Fruit fly (Drosophila melanogaster) whole organism, embryonic: ENCODE results near the gene mAChR-B.

ENCODE experiments used
- Ada2b ChIP-seq: fragments of 200-800 bp; sonication (Bioruptor generic); IDR thresholded peaks from 2 replicates; pipeline ENCODE4 v1.3.6; 2022; ENCODE audit warnings: missing biosample characterization, missing genetic modification characterization
- CG11093 ChIP-seq: fragments of 200-800 bp; sonication (Bioruptor generic); IDR thresholded peaks from 3 replicates; pipeline ENCODE4 v1.3.6; 2022; ENCODE audit warnings: missing biosample characterization, missing genetic modification characterization
- CG11456 ChIP-seq: fragments of 200-800 bp; sonication (Bioruptor generic); IDR thresholded peaks from 3 replicates; pipeline ENCODE4 v1.3.6; 2022; ENCODE audit warnings: missing biosample characterization, missing genetic modification characterization
- CG11560 ChIP-seq: fragments of 200-800 bp; sonication (Bioruptor generic); IDR thresholded peaks from 3 replicates; pipeline ENCODE4 v1.3.6; 2022; ENCODE audit warnings: missing biosample characterization, missing genetic modification characterization
- CG12236 ChIP-seq: fragments of 200-800 bp; sonication (Bioruptor generic); optimal IDR thresholded peaks from 2 replicates; lab custom pipeline; 2016; ENCODE audit warnings: missing biosample characterization, missing genetic modification characterization
- CG12769 ChIP-seq: fragments of 200-800 bp; sonication (Bioruptor generic); optimal IDR thresholded peaks from 2 replicates; lab custom pipeline; 2019; ENCODE audit warnings: missing biosample characterization, mild to moderate bottlenecking, missing genetic modification characterization, moderate library complexity
- CG14965 ChIP-seq: fragments of 200-800 bp; sonication (Bioruptor generic); optimal IDR thresholded peaks from 2 replicates; lab custom pipeline; 2016; ENCODE audit warnings: missing biosample characterization, missing genetic modification characterization, borderline replicate concordance
- CG15073 ChIP-seq: fragments of 200-800 bp; sonication (Bioruptor generic); optimal IDR thresholded peaks from 2 replicates; lab custom pipeline; 2016; ENCODE audit warnings: missing biosample characterization, missing genetic modification characterization
- CG1602 ChIP-seq: fragments of 200-800 bp; sonication (Bioruptor generic); optimal IDR thresholded peaks from 3 replicates; lab custom pipeline; 2016; ENCODE audit warnings: missing biosample characterization, missing genetic modification characterization
- CG17612 ChIP-seq: fragments of 200-800 bp; sonication (Bioruptor generic); IDR thresholded peaks from 2 replicates; pipeline ENCODE4 v1.3.6; 2022; ENCODE audit warnings: missing biosample characterization, missing genetic modification characterization
- CG18011 ChIP-seq: fragments of 200-800 bp; sonication (Bioruptor generic); optimal IDR thresholded peaks from 2 replicates; lab custom pipeline; 2017; ENCODE audit warnings: missing biosample characterization, missing genetic modification characterization, mild to moderate bottlenecking, moderate library complexity, missing genotype
- CG30431 ChIP-seq: fragments of 200-800 bp; sonication (Bioruptor generic); optimal IDR thresholded peaks from 2 replicates; lab custom pipeline; 2017; ENCODE audit warnings: missing biosample characterization, missing genetic modification characterization
- CG3065 ChIP-seq: fragments of 200-800 bp; sonication (Bioruptor generic); optimal IDR thresholded peaks from 2 replicates; lab custom pipeline; 2016; ENCODE audit warnings: missing biosample characterization, missing genetic modification characterization
- CG31365 ChIP-seq: fragments of 200-800 bp; sonication (Bioruptor generic); optimal IDR thresholded peaks from 2 replicates; lab custom pipeline; 2018; ENCODE audit warnings: missing biosample characterization, mild to moderate bottlenecking, missing genetic modification characterization
- CG3407 ChIP-seq: fragments of 200-800 bp; sonication (Bioruptor generic); optimal IDR thresholded peaks from 2 replicates; lab custom pipeline; 2018; ENCODE audit warnings: missing biosample characterization, mild to moderate bottlenecking, missing genetic modification characterization
- CG4820 ChIP-seq: fragments of 200-800 bp; sonication (Bioruptor generic); optimal IDR thresholded peaks from 3 replicates; lab custom pipeline; 2016; ENCODE audit warnings: missing biosample characterization, missing genetic modification characterization
- CG6791 ChIP-seq: fragments of 200-800 bp; sonication (Bioruptor generic); IDR thresholded peaks from 3 replicates; pipeline ENCODE4 v1.3.6; 2022; ENCODE audit warnings: missing biosample characterization, missing genetic modification characterization; ENCODE audit not compliant: partially characterized antibody
- CG7271 ChIP-seq: fragments of 200-800 bp; sonication (Bioruptor generic); optimal IDR thresholded peaks from 2 replicates; lab custom pipeline; 2018; ENCODE audit warnings: missing biosample characterization, mild to moderate bottlenecking, missing genetic modification characterization, moderate library complexity
- CG8359 ChIP-seq: fragments of 200-800 bp; sonication (Bioruptor generic); optimal IDR thresholded peaks from 2 replicates; lab custom pipeline; 2017; ENCODE audit warnings: missing biosample characterization, mild to moderate bottlenecking, missing genetic modification characterization, borderline replicate concordance
- Dref ChIP-seq: fragments of 200-800 bp; sonication (Bioruptor generic); IDR thresholded peaks from 2 replicates; pipeline ENCODE4 v1.3.6; 2022; ENCODE audit warnings: missing biosample characterization, missing genetic modification characterization
- Ets65A ChIP-seq: fragments of 200-800 bp; sonication (Bioruptor generic); peaks from one replicate; lab custom pipeline; 2016; ENCODE audit warnings: missing biosample characterization, missing genetic modification characterization
- H15 ChIP-seq: fragments of 200-800 bp; sonication (Bioruptor generic); IDR thresholded peaks from 3 replicates; pipeline ENCODE4 v1.3.6; 2022; ENCODE audit warnings: missing biosample characterization, missing genetic modification characterization
- HHEX ChIP-seq: fragments of 200-800 bp; sonication (Bioruptor generic); optimal IDR thresholded peaks from 3 replicates; lab custom pipeline; 2017; ENCODE audit warnings: missing biosample characterization, mild to moderate bottlenecking, missing genetic modification characterization, missing genetic modification reagents
- HLH54F ChIP-seq: fragments of 200-800 bp; sonication (Bioruptor generic); optimal IDR thresholded peaks from 3 replicates; lab custom pipeline; 2016; ENCODE audit warnings: missing biosample characterization, missing genetic modification characterization
- HmgZ ChIP-seq: fragments of 200-800 bp; sonication (Bioruptor generic); optimal IDR thresholded peaks from 2 replicates; lab custom pipeline; 2018; ENCODE audit warnings: missing biosample characterization, mild to moderate bottlenecking, missing genetic modification characterization
- Hr51 ChIP-seq, 2 experiments: fragments of 200-800 bp; sonication (Bioruptor generic); optimal IDR thresholded peaks; 2 replicates in 1 of 2; 3 replicates in 1 of 2; lab custom pipeline; 2016 to 2018; ENCODE audit warnings: missing biosample characterization in 2 of 2, missing genetic modification characterization in 2 of 2, mild to moderate bottlenecking in 1 of 2, moderate library complexity in 1 of 2
- Mrtf ChIP-seq: fragments of 200-800 bp; sonication (Bioruptor generic); IDR thresholded peaks from 3 replicates; pipeline ENCODE4 v1.3.6; 2022; ENCODE audit warnings: missing biosample characterization, missing genetic modification characterization
- Neu2 ChIP-seq: fragments of 200-800 bp; sonication (Bioruptor generic); optimal IDR thresholded peaks from 3 replicates; lab custom pipeline; 2016; ENCODE audit warnings: missing biosample characterization, missing genetic modification characterization, borderline replicate concordance
- Nf-YB ChIP-seq: fragments of 200-800 bp; sonication (Bioruptor generic); optimal IDR thresholded peaks from 3 replicates; lab custom pipeline; 2019; ENCODE audit warnings: missing biosample characterization, mild to moderate bottlenecking, missing genetic modification characterization, moderate library complexity
- Oaz ChIP-seq: fragments of 200-800 bp; sonication (Bioruptor generic); IDR thresholded peaks from 2 replicates; pipeline ENCODE4 v1.3.6; 2022; ENCODE audit warnings: missing biosample characterization, missing genetic modification characterization
- PHDP ChIP-seq: fragments of 200-800 bp; sonication (Bioruptor generic); optimal IDR thresholded peaks from 3 replicates; lab custom pipeline; 2018; ENCODE audit warnings: missing biosample characterization, mild to moderate bottlenecking, missing genetic modification characterization, moderate library complexity
- Scr ChIP-seq: fragments of 200-800 bp; sonication (Bioruptor generic); IDR thresholded peaks from 2 replicates; pipeline ENCODE4 v1.3.6; 2022; ENCODE audit warnings: missing biosample characterization, missing genetic modification characterization; ENCODE audit not compliant: partially characterized antibody
- Side ChIP-seq: fragments of 200-800 bp; sonication (Bioruptor generic); optimal IDR thresholded peaks from 2 replicates; lab custom pipeline; 2016; ENCODE audit warnings: missing biosample characterization, missing genetic modification characterization
- ara ChIP-seq: fragments of 200-800 bp; sonication (Bioruptor generic); IDR thresholded peaks from 2 replicates; pipeline ENCODE4 v1.3.6; 2022; ENCODE audit warnings: missing biosample characterization, missing genetic modification characterization
- az2 ChIP-seq: fragments of 200-800 bp; sonication (Bioruptor generic); optimal IDR thresholded peaks from 3 replicates; lab custom pipeline; 2016; ENCODE audit warnings: missing biosample characterization, missing genetic modification characterization
- bigmax ChIP-seq: fragments of 200-800 bp; sonication (Bioruptor generic); optimal IDR thresholded peaks from 2 replicates; lab custom pipeline; 2018; ENCODE audit warnings: missing biosample characterization, mild to moderate bottlenecking, missing genetic modification characterization
- cad ChIP-seq: fragments of >200 bp; optimal IDR thresholded peaks from 2 replicates; lab custom pipeline; 2017; ENCODE audit warnings: missing biosample characterization, missing genetic modification characterization
- chif ChIP-seq, 2 experiments: fragments of 200-800 bp; sonication (Bioruptor generic); optimal IDR thresholded peaks; 3 replicates each; lab custom pipeline; 2016; ENCODE audit warnings: missing biosample characterization in 2 of 2, missing genetic modification characterization in 2 of 2
- exex ChIP-seq: fragments of 200-800 bp; sonication (Bioruptor generic); optimal IDR thresholded peaks from 4 replicates; lab custom pipeline; 2018; ENCODE audit warnings: missing biosample characterization, mild to moderate bottlenecking, missing genetic modification characterization, moderate library complexity
- gro ChIP-seq: fragments of 200-800 bp; sonication (Bioruptor generic); optimal IDR thresholded peaks from 2 replicates; lab custom pipeline; 2016; ENCODE audit warnings: missing biosample characterization, missing genetic modification characterization
- jigr1 ChIP-seq: fragments of 200-800 bp; sonication (Bioruptor generic); IDR thresholded peaks from 3 replicates; pipeline ENCODE4 v1.3.6; 2022; ENCODE audit warnings: missing biosample characterization, missing genetic modification characterization
- mam ChIP-seq: fragments of 200-800 bp; sonication (Bioruptor generic); optimal IDR thresholded peaks from 3 replicates; lab custom pipeline; 2016; ENCODE audit warnings: missing biosample characterization, missing genetic modification characterization
- mirr ChIP-seq: fragments of 200-800 bp; sonication (Bioruptor generic); optimal IDR thresholded peaks from 3 replicates; lab custom pipeline; 2018; ENCODE audit warnings: missing biosample characterization, mild to moderate bottlenecking, missing genetic modification characterization
- nom ChIP-seq: fragments of 200-800 bp; sonication (Bioruptor generic); optimal IDR thresholded peaks from 2 replicates; lab custom pipeline; 2017; ENCODE audit warnings: missing biosample characterization, missing genetic modification characterization, mild to moderate bottlenecking, moderate library complexity, missing genetic modification reagents
- pnt ChIP-seq: fragments of 200-800 bp; sonication (Bioruptor generic); optimal IDR thresholded peaks from 3 replicates; lab custom pipeline; 2016; ENCODE audit warnings: missing biosample characterization, missing genetic modification characterization
- shn ChIP-seq: fragments of 200-800 bp; sonication (Bioruptor generic); optimal IDR thresholded peaks from 3 replicates; lab custom pipeline; 2016; ENCODE audit warnings: missing biosample characterization, missing genetic modification characterization
- sisA ChIP-seq: fragments of 200-800 bp; sonication (Bioruptor generic); IDR thresholded peaks from 2 replicates; pipeline ENCODE4 v1.3.6; 2022; ENCODE audit warnings: missing biosample characterization, missing genetic modification characterization
- tap ChIP-seq: fragments of 200-800 bp; optimal IDR thresholded peaks from 3 replicates; lab custom pipeline; 2019; ENCODE audit warnings: missing biosample characterization, mild to moderate bottlenecking, missing genetic modification characterization, moderate library complexity
- twi ChIP-seq: fragments of 200-800 bp; optimal IDR thresholded peaks from 2 replicates; lab custom pipeline; 2019; ENCODE audit warnings: missing biosample characterization, mild to moderate bottlenecking, missing genetic modification characterization, moderate library complexity

Gene mAChR-B

DNA sequence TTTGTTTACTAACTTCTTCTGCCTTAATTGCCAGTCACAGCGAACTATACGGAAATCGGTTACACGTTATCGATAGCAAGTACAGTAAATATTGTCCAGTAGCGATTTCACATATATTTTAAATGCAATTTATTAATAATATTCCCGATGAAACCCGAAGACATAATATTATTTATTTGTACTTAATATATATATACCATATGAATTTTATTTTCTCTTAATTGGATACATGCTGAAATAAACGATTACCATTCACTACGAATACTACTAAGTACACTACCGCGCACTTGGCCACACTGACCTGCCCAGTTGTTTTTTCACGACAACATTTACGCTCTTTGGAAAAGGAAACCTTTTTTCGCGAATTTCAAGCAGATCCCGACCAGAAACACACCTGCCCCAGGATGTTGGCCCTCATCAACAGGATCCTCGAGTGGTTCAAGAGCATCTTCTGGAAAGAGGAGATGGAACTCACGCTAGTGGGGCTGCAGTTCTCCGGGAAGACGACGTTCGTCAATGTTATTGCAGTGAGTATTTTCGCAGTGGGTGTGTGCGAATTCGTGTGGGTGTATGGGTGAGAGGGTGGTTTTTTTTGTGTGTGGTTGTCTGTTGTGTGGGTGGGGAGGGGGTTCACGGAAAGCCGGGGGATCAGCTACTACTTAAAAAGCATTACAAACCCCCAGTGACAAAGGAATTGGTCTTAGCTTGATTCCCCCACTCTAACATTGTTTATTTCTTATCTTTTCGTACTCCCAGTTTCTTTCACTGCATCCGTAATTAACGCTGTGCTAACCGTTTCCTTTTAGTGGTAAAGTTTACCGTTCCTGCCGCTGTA lies 67.4 kb downstream of the mAChR-B start, which contains the start of the genes CG9667 and Arl8 (continued):
- TF ChIP-seq pnt (no peak), CG3407 (GFP tag; lab: Kevin White, UChicago) (peak; percentile 35), HHEX (GFP tag; lab: Kevin White, UChicago) (peak; percentile 54), CG30431 (GFP tag; lab: Kevin White, UChicago) (no peak), Oaz (GFP tag; lab: Robert Waterston, UW) (no peak; the same call in 1 of the 2 replicates), shn (GFP tag; lab: Kevin White, UChicago) (no peak), Ets65A (GFP tag; lab: Kevin White, UChicago) (peak; percentile 20), cad (GFP tag; lab: Kevin White, UChicago) (no peak), CG3065 (GFP tag; lab: Kevin White, UChicago) (peak; percentile 28), CG17612 (no peak), CG12769 (peak; percentile 56), Dref (GFP tag; lab: Robert Waterston, UW) (peak; percentile 75), Ada2b (GFP tag; lab: Robert Waterston, UW) (peak; percentile 55; the same call in 1 of the 2 replicates), tap (tag; lab: Kevin White, UChicago) (peak; percentile 59), exex (peak; percentile 49), HLH54F (GFP tag; lab: Kevin White, UChicago) (peak; percentile 16), Nf-YB (GFP tag; lab: Kevin White, UChicago) (peak; percentile 25), az2 (GFP tag; lab: Kevin White, UChicago) (peak; percentile 63), CG14965 (GFP tag; lab: Kevin White, UChicago) (no peak), CG31365 (no peak), CG15073 (GFP tag; lab: Kevin White, UChicago) (no peak), PHDP (peak; percentile 59), CG7271 (tag; lab: Kevin White, UChicago) (no peak), CG1602 (GFP tag; lab: Kevin White, UChicago) (peak; percentile 71), bigmax (GFP tag; lab: Kevin White, UChicago) (no peak), CG6791 (GFP tag; lab: Robert Waterston, UW) (no peak), CG18011 (GFP tag; lab: Kevin White, UChicago) (peak; percentile 24), H15 (GFP tag; lab: Robert Waterston, UW) (peak; percentile 50; the same call in 1 of the 3 replicates), CG11456 (GFP tag; lab: Robert Waterston, UW) (no peak), CG4820 (GFP tag; lab: Kevin White, UChicago) (peak; percentile 64), HmgZ (tag; lab: Kevin White, UChicago) (peak; percentile 70), jigr1 (GFP tag; lab: Robert Waterston, UW) (no peak), Scr (GFP tag; lab: Robert Waterston, UW) (peak; percentile 50), Hr51 (GFP tag; optimal IDR thresholded peaks at IDR 0.05; lab: Kevin White, UChicago) (peak in 1 of 2 experiments; percentile 33), Side (no peak), mirr (GFP tag; lab: Kevin White, UChicago) (no peak), nom (GFP tag; lab: Kevin White, UChicago) (peak; percentile 17), twi (tag; lab: Kevin White, UChicago) (peak; percentile 34), CG11560 (tag; lab: Robert Waterston, UW) (no peak), chif (GFP tag; optimal IDR thresholded peaks at IDR 0.05; lab: Kevin White, UChicago) (peak in 1 of 2 experiments; percentile 19), CG11093 (GFP tag; lab: Robert Waterston, UW) (0 out of 3 replicates have a peak, but pooled peaks have one; percentile 26), Mrtf (0 out of 3 replicates have a peak, but pooled peaks have one; percentile 21), CG8359 (GFP tag; lab: Kevin White, UChicago) (no peak), ara (GFP tag; lab: Robert Waterston, UW) (no peak), CG12236 (GFP tag; lab: Kevin White, UChicago) (no peak), sisA (GFP tag; lab: Robert Waterston, UW) (peak; percentile 70), mam (GFP tag; lab: Kevin White, UChicago) (peak; percentile 6), Neu2 (GFP tag; lab: Kevin White, UChicago) (no peak), gro (GFP tag; lab: Kevin White, UChicago) (no peak)
